Worm (Caenorhabditis elegans): ENCODE results near the gene rnp-2.
A peak's percentile ranks its signal among the peaks of the same experiment; 100 is the strongest.
"Not testable (repeated sequence)": the region's sequence is repeated elsewhere in the genome, so short reads cannot be mapped to it uniquely, and the experiment has no call there.

Gene rnp-2

ce11 chrIV:4184767-4185166, 12.9 kb downstream of the rnp-2 start (continued):
- TF ChIP-seq egl-43 (GFP tag; IDR thresholded peaks at IDR 0.05) (peak; percentile 95), mdt-29 (GFP tag; IDR thresholded peaks at IDR 0.05) (peak; percentile 83), rbr-2 (tag; optimal IDR thresholded peaks at IDR 0.05) (peak; percentile 32), madf-5 (GFP tag; IDR thresholded peaks at IDR 0.05) (peak in 1 of 2 experiments; percentile 88; a peak in 2 of 4 replicates), lin-29 (GFP tag; IDR thresholded peaks at IDR 0.05) (peak; percentile 98), lin-38 (GFP tag; IDR thresholded peaks at IDR 0.05) (peak; percentile 100), mes-2 (tag; optimal IDR thresholded peaks at IDR 0.05; ENCODE audit: poor library complexity, severe bottlenecking) (peak; percentile 53), saeg-2 (GFP tag; IDR thresholded peaks at IDR 0.05) (peak; percentile 88), dpl-1 (GFP tag; optimal IDR thresholded peaks at IDR 0.05) (peak; percentile 33)

- TF ChIP-seq nhr-102 (tag; optimal IDR thresholded peaks at IDR 0.05); daf-19 (GFP tag; conservative IDR thresholded peaks at IDR 0.05); nhr-237 (tag; optimal IDR thresholded peaks at IDR 0.05): not testable (repeated sequence)
These were observed 14.2 kb downstream of the rnp-2 start, which contains the start of gene K08D10.11 for ce11 chrIV:4186099-4186498. Gene K08D10.11, minus strand, starts transcription at chrIV:4186199.

ce11 chrIV:4196729-4197128, 24.9 kb downstream of the rnp-2 start, which contains the start of gene K06B9.6:
Gene K06B9.6, minus strand, starts transcription at chrIV:4196829.
- not testable (repeated sequence) for TF ChIP-seq daf-16 (GFP tag; optimal IDR thresholded peaks at IDR 0.05); daf-16 (tag; optimal IDR thresholded peaks at IDR 0.05); aha-1 (tag); zip-11 (GFP tag; IDR thresholded peaks at IDR 0.05)

ce11 chrIV:4197167-4197566, 25.3 kb downstream of the rnp-2 start, which contains the start of gene cyp-25A6:
Gene cyp-25A6, plus strand, starts transcription at chrIV:4197467.
- not testable (repeated sequence) for TF ChIP-seq daf-16 (GFP tag; optimal IDR thresholded peaks at IDR 0.05); daf-16 (tag; optimal IDR thresholded peaks at IDR 0.05); hlh-11 (tag; optimal IDR thresholded peaks at IDR 0.05); nhr-25 (tag; optimal IDR thresholded peaks at IDR 0.05; ENCODE audit: borderline replicate concordance, insufficient read depth)

- TF ChIP-seq nhr-25 (tag; optimal IDR thresholded peaks at IDR 0.05; ENCODE audit: borderline replicate concordance, insufficient read depth) = no peak
These were observed 32.4 kb downstream of the rnp-2 start, which contains the start of gene pax-2 for ce11 chrIV:4204275-4204674. Gene pax-2, minus strand, starts transcription at chrIV:4204375.

- TF ChIP-seq nhr-77 (tag; optimal IDR thresholded peaks at IDR 0.05) = no peak
- TF ChIP-seq hlh-11 (tag; optimal IDR thresholded peaks at IDR 0.05) = no peak
- no peak for TF ChIP-seq gei-8 (GFP tag; optimal IDR thresholded peaks at IDR 0.05)
- no peak for TF ChIP-seq vab-7 (GFP tag; IDR thresholded peaks at IDR 0.05)
- no peak for TF ChIP-seq hmg-1.1 (GFP tag; IDR thresholded peaks at IDR 0.05)
- no peak for TF ChIP-seq lin-39 (tag; optimal IDR thresholded peaks at IDR 0.05)
- TF ChIP-seq lsy-2 (tag; optimal IDR thresholded peaks at IDR 0.05) = no peak
- no peak for TF ChIP-seq pqm-1 (tag; optimal IDR thresholded peaks at IDR 0.05)
- no peak for TF ChIP-seq nhr-111 (GFP tag; optimal IDR thresholded peaks at IDR 0.05)
- TF ChIP-seq F37D6.2 (tag; optimal IDR thresholded peaks at IDR 0.05) = no peak
- no peak for TF ChIP-seq php-3 (GFP tag; IDR thresholded peaks at IDR 0.05)
- TF ChIP-seq lin-13 (GFP tag; optimal IDR thresholded peaks at IDR 0.05) = no peak
These were observed 35.2 kb downstream of the rnp-2 start, which contains the start of gene osgn-1 for ce11 chrIV:4207088-4207487. Gene osgn-1, plus strand, starts transcription at chrIV:4207388.

- no peak for TF ChIP-seq lin-38 (GFP tag; IDR thresholded peaks at IDR 0.05)
These were observed 37.2 kb downstream of the rnp-2 start for ce11 chrIV:4209084-4209483.
